Fruit fly (Drosophila melanogaster): ENCODE results near the gene CG32022.

The CG32022 gene

DNA sequence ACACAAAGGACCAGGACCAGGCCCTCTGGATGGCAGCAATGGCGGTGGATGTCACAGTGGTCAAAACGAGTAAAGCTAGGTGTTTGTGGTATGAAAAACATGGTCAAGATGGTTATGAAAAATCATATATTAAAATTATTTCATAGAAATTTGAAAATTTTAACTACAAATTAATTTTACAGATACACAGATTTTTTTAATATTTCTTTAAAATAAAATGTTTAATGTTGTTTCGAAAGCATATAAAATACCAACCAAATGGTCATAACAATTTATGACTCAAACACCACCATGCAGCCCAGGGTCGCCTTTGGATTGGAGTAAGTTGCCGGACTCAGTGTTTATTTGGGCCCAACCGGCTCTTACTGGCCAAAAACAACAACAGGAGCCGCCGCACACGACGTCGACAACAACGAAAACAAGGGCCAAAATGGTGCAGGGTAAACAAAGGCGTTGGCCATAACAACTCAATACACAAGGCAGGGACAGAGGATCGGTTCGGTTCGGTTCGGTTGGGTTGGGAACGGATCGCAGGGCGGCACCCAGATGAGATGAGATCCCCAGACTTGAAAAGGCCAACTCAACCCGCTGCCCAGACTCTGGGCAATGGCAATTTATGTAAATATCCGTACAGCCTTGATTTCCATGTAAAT is 19.2 kb downstream of the CG32022 start:
- TF ChIP-seq noc (tag; optimal IDR thresholded peaks at IDR 0.05), result no peak

DNA sequence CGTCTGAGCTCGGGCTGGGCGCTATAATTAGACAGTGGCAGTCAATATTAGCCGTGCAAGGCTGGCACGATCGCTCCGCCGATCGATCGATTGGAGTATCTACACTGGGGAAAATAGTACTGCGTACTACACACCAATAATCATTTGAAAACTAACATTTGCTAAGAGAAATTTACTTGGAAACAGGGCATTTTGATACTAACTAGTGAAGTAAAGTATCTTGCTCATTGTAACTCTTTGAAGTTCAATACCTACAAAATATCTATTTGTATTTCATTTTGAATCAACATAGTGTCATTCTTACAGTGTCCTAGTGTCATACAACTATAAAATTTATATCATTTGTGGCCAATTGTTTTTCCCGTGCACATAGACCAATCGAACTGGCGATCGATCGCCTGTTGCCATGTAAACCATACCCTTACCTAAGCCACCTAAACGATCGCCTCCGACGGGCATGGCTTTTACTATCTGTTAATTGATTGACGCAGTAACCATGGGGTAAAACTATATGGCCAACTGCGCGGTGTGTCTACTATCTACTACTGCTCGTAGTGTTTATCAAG is 20.3 kb downstream of the CG32022 start:
- peak; percentile 88 for TF ChIP-seq noc (tag; optimal IDR thresholded peaks at IDR 0.05)

DNA sequence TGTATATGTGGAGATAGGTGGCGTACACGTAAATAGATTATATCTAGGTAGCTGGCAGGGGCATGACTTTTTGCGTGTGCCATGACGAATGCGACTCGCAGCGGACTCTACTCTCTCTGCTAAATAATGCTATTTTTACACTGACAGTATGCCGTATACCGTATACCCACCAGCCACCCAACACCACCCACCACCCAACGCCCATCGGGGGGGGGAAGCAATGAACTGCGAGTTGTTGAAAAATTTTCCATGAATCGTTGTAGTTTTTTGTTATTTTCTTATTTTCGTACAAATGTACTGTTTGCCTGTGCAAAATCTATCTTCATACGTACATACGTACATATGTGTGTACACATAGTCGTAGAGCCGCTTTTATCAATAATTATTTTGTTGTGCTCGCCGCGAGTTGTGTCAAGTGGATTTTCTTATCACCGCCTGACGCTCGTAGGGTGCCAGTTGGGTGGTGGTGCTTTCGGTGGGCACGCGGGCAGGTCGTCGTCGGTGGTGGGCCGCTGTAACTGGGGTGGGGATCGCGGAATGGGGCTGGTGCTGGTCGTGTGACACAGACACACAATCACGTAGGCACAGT is 20.9 kb downstream of the CG32022 start:
- peak; percentile 75 for TF ChIP-seq noc (tag; optimal IDR thresholded peaks at IDR 0.05)

DNA sequence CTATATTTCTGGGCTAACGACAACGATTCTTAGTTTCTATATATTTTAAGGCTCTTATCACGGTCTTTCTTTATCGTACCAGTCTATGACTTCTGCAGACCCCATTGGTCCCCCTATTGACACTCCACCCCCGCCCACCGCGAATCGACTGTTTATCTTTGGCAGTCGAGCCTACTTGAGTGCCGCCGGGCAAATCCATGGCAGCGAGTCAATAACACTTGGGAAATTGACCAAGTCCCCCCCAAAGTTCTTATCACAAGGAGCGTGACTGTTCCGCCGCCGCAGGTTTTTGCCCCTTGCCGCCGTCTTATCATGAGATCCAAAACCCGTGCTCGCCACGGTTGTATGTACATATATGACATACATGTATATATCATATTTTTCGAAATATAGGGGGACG is 21.5 kb downstream of the CG32022 start:
- no peak for TF ChIP-seq noc (tag; optimal IDR thresholded peaks at IDR 0.05)

DNA sequence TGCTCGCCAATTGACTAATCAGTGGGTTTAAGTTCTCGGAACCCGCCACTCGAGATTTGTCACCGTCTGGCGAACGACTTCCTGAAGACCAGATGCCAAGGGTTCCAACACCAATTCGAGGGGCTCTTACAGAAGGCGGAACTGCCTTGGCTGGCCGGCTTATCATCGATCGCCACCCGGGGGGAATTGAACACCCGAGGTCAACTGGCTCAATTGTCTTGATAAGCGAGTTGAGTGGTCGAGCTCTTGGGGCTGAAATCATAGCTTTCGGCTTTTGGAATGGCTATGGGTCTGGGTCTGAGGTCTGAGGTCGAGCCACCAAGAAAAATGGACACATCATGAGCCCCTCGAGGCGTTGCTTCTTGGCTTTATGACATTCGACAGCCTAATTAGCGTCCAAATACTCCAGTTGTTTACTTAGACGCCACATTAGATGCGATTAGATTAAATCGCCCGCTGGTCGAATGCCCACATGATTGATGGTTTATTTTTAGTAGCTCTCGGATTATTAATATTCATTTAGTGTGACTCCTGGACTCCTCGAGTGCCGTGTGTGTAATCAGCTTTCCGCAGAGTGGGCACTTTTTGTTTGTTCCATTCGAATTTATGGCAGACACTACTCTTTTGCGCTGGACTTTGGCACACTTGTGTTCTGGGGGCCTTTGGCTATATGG is 22.4 kb downstream of the CG32022 start:
- TF ChIP-seq noc (tag; optimal IDR thresholded peaks at IDR 0.05), result peak; percentile 69

DNA sequence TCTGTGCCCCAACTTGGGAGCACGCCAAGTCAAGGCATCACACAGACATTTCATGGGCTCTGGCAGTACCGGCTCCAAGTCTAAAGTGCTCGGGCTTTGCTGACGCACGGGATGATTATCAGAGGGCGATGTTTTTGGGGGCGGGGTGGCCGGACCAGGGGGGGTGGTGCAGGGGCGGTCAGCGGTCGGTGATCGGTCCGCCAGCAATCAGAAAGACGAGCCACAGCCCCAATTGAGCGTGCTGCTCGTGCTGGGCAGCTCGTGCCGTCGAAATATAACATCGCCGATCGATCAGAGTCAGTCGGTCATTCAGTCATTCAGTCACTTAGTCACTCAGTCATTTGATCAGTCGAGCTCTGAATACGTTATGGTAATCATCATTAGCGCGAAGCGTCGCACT is 23.2 kb downstream of the CG32022 start:
- TF ChIP-seq noc (tag; optimal IDR thresholded peaks at IDR 0.05), result no peak

DNA sequence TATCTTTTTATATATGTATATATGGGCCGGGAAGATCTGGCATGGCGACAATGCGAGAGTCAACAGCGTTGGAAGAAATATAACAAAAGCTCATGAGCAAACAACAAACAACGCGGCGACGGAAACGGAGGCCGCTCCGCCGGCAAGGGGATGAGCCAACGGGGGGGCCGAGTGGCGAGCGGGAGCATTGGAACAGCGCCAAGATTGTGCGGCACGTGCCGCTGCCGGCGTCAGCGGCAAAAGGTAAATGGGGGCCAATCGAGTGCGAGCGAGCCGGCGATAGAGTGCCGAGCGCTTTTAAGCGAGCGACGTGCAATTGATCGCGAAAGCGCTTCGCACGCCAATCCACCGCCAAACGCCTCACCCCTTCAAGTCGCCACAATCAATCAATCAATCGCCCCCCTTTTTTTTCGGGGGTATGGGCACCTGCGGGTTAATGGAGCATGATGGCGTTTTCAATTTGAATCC is 24.6 kb downstream of the CG32022 start:
- peak; percentile 84 for TF ChIP-seq noc (tag; optimal IDR thresholded peaks at IDR 0.05)

DNA sequence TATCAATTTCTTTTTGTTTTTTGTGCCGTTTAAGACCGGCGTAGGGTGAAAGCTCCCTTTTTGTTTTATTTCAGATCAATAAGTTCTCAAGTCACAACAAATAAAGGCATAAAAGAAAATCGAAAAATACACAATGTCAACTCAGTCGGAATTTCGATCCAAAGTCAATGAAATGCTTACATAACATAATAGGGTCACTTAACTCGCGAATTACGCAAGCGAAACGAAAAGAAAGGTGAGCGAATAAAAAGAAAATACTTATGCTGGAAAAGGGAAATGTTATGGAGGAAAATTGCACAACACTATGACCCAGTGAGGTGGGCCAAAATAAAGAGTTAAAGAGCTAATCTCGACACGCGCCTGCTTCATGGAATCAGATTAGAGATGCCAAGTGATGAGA is 25.1 kb downstream of the CG32022 start:
- no peak for TF ChIP-seq noc (tag; optimal IDR thresholded peaks at IDR 0.05)

DNA sequence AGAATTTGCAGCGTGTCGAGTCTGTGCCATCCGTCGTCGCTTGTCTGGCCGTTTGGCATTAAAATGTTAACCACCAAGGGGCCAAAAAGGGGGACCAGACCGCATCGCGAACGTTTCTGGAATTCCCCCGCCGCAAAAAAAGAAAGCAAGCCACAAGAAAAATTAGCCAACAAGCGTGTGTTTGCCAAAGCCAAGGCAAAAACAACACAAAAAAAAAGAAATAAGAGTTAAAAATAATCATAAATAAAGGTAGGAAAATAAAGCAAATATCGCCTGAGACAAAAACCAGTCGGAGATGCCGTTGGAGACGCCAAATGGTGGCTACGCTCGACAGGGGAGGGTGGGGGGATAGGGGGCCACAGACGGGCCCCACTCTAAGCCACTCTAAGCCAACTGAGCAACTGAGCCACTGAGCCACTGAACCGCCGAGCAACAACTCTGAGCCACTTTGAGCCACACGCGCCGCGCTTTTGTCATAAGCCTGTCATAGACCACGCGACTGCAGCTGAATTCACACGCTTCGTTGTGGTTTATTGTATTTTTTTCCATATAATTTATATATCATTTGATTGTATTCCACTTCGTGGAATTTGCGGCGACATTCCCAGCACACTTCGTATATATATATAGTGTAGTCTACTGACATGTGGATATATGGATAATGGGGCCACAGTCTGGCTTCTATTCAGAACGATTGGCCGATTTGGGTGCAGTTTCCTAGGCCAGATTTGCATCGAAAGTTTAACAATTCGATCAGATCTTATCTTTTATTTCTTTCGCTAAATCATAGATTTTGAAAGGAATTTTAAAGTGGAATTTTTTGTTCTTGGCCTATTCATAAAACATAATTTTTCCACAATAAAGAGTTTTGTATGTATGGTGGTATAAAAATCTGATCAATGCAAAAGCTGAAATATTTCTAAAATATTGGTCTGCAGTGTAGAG is 27.2 kb downstream of the CG32022 start:
- TF ChIP-seq noc (tag; optimal IDR thresholded peaks at IDR 0.05), result peak; percentile 50

DNA sequence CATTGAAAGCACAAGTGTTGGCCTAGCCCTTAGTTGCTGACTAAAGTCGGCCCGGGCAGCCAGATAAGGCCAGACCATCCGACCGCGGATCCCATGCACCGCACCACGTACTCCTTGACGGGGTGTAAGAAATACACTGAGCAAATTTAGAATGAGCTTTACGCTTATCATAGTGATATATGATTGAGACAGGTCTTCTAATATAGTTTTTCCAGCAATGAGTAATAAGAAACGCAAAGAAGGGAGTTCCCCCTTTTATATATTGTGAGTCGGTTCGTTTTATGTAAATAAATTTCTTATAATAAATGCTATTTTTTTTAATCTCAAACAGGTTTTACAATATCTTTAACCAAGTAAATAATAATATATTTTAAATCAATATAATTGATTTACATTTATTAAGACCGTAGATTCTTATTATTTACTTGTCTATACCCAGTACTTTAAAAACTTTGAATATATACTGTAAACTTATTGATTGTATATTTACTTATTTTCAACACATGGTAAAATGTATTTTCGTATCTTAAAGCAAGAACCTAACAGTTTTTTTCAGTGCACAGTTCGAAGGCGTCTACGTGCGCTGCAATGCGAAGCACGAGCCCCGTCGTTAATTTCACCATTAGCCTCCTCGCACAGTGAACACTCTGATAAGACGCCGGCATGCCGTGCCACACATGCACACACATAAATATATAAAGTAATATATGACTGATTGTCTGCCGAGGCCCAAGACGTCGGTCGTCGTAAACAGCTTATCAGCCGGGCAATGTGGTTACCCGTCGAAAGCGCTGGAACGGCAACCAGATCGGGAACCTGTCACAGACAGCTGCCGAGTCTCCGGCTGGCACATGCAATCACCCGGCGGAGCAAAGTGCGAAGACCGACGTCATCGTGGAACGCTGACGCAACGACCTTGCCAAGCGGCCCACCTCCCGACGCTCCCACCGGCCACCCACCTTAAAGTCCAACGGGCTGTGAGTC is 28.9 kb downstream of the CG32022 start:
- peak; percentile 76 for TF ChIP-seq noc (tag; optimal IDR thresholded peaks at IDR 0.05)

DNA sequence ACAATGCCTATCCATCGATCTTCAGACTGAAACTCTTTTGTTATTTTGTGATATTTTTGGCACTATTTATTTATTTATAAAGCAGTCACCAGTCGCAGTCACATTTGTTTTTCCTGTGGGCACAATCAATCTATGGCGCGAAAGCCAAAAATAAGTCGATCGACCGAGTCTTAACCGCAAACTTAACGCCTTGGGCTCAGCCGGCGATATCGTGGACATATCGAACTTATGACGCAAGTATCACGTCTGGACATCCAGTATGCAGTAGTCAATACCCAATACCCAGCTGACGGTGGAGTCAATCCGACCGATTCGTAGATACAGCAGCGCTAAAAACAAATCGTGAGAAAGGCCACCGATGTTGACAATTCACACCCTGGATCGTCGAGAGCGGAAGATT is 30.4 kb downstream of the CG32022 start:
- TF ChIP-seq noc (tag; optimal IDR thresholded peaks at IDR 0.05), result no peak

DNA sequence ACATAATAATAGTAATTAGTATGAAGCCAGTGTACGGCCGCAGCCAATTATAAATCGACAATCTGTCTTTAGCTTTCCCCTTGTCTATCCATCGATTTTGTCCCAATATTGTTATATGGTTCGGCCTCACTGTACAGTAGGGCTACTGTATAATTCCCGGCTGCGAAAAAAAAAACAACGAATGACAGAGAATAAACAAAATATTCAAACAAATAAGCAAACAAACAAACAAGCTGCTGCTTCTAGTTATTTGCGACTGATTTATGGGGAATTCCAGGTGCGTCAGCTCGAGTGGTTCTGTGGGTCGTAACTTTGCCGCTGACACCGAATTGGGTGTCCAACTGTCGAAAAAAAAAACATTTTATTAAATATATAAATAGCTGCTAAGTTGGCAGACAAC is 31.4 kb downstream of the CG32022 start:
- TF ChIP-seq noc (tag; optimal IDR thresholded peaks at IDR 0.05), result no peak

DNA sequence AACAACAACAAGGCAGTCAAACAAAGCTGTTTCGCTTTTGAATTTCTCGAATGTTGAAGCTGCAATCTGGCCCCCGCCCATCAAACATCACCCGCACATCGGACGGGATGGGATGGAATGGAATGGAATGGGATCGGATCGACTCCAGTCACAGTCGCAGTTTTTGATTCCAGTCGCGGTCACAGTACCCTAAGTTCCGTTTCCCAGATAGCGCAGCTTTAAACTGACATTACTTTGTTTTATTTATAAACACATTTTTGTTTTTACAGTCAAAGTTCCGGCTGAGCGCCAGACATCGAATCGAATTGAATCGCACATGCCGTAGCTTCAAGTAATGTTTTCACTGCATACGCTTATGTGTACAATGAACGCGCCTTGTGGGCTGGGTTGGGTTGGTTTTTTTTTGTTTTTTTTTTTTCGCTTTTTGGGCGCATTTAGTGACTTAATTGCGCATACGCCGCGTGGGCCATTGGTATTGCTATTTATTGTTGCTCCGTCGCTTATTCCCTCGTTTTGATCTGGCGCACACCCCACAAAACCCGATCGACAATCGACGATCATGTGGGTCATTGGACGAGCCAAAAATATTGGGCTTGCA is 32.3 kb downstream of the CG32022 start:
- TF ChIP-seq noc (tag; optimal IDR thresholded peaks at IDR 0.05), result peak; percentile 1

DNA sequence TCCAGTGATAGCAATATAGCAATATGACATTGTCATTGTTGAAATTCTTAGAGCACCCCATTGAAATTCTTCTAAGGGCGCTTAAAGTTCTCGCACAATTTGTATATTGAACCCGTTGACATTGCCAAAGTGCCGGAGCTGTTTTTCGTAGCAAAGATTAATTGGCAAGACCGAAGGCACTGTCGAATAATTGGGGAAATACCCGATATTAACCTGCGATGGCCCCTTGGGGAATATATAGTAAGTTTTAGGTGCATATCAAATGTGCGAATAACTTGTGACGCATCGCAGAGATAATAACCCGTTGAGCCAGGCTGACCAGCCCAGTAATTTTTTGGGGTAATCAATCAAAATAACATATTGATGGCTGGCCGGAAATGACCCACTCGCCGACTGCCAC is 34.4 kb downstream of the CG32022 start:
- TF ChIP-seq noc (tag; optimal IDR thresholded peaks at IDR 0.05), result no peak

Measured in whole organism, larva.